Worm (Caenorhabditis elegans) whole organism, L2 larva: ENCODE results near the gene Y55F3BR.1.

Experiments
- C34F6.9 ChIP-seq: fragments of 150-350 bp; optimal IDR thresholded peaks from 2 replicates; lab custom pipeline; 2014; ENCODE audit warnings: missing biosample characterization, missing genetic modification characterization
- F13H6.1 ChIP-seq: sonication (generic microtip); optimal IDR thresholded peaks from 2 replicates; lab custom pipeline; 2016; ENCODE audit warnings: missing genetic modification characterization, missing compliant biosample characterization
- R02D3.7 ChIP-seq: fragments of 150-350 bp; optimal IDR thresholded peaks from 2 replicates; lab custom pipeline; 2014; ENCODE audit warnings: missing biosample characterization, missing genetic modification characterization
- Y55F3AM.14 ChIP-seq: fragments of 200-800 bp; sonication (Bioruptor generic); optimal IDR thresholded peaks from 2 replicates; lab custom pipeline; 2018; ENCODE audit warnings: mild to moderate bottlenecking, missing genetic modification characterization, missing compliant biosample characterization
- ZK546.5 ChIP-seq: sonication (generic microtip); optimal IDR thresholded peaks from 2 replicates; lab custom pipeline; 2017; ENCODE audit warnings: missing biosample characterization, missing genetic modification characterization
- alr-1 ChIP-seq: fragments of 150-350 bp; optimal IDR thresholded peaks from 2 replicates; lab custom pipeline; 2014; ENCODE audit warnings: missing biosample characterization, missing genetic modification characterization
- ama-1 ChIP-seq: fragments of 150-350 bp; optimal IDR thresholded peaks from 2 replicates; lab custom pipeline; 2018; ENCODE audit warnings: inconsistent platforms
- blmp-1 ChIP-seq: sonication (generic microtip); optimal IDR thresholded peaks from 2 replicates; lab custom pipeline; 2017; ENCODE audit warnings: missing genetic modification characterization, mild to moderate bottlenecking, missing compliant biosample characterization, antibody characterized with exemption, moderate library complexity; ENCODE audit not compliant: insufficient read depth
- ceh-16 ChIP-seq: fragments of 150-350 bp; optimal IDR thresholded peaks from 2 replicates; lab custom pipeline; 2014; ENCODE audit warnings: missing biosample characterization, missing genetic modification characterization
- crh-2 ChIP-seq: sonication (generic microtip); optimal IDR thresholded peaks from 2 replicates; lab custom pipeline; 2017; ENCODE audit warnings: missing biosample characterization, missing genetic modification characterization
- egl-27 ChIP-seq: sonication (generic microtip); optimal IDR thresholded peaks from 3 replicates; lab custom pipeline; 2017; ENCODE audit warnings: missing biosample characterization, missing genetic modification reagents, missing genetic modification characterization
- elt-1 ChIP-seq: fragments of 150-350 bp; optimal IDR thresholded peaks from 2 replicates; lab custom pipeline; 2014; ENCODE audit warnings: missing biosample characterization, missing genetic modification characterization
- elt-3 ChIP-seq: sonication (generic microtip); optimal IDR thresholded peaks from 2 replicates; lab custom pipeline; 2017; ENCODE audit warnings: missing biosample characterization, missing genetic modification characterization
- fos-1 ChIP-seq: fragments of 150-350 bp; optimal IDR thresholded peaks from 2 replicates; lab custom pipeline; 2014; ENCODE audit warnings: missing biosample characterization, missing genetic modification characterization
- gmeb-1 ChIP-seq: fragments of 150-350 bp; optimal IDR thresholded peaks from 2 replicates; lab custom pipeline; 2014; ENCODE audit warnings: missing biosample characterization, missing genetic modification characterization
- lin-11 ChIP-seq: fragments of 150-350 bp; sonication (generic microtip); optimal IDR thresholded peaks from 2 replicates; lab custom pipeline; 2014; ENCODE audit warnings: missing biosample characterization, missing genetic modification characterization, inconsistent platforms, mixed read lengths
- lin-13 ChIP-seq: fragments of 150-350 bp; optimal IDR thresholded peaks from 2 replicates; lab custom pipeline; 2014; ENCODE audit warnings: missing biosample characterization, missing genetic modification reagents, missing genetic modification characterization
- lsy-2 ChIP-seq, 2 experiments: fragments of 150-350 bp in 1 of 2; sonication (generic microtip) in 1 of 2; optimal IDR thresholded peaks; 2 replicates each; lab custom pipeline; 2014 to 2017; ENCODE audit warnings: missing biosample characterization in 2 of 2, missing genetic modification characterization in 2 of 2
- mab-5 ChIP-seq: fragments of 150-350 bp; optimal IDR thresholded peaks from 2 replicates; lab custom pipeline; 2014; ENCODE audit warnings: missing biosample characterization, missing genetic modification characterization
- nhr-12 ChIP-seq: fragments of 150-350 bp; optimal IDR thresholded peaks from 2 replicates; lab custom pipeline; 2014; ENCODE audit warnings: missing biosample characterization, missing genetic modification characterization
- nhr-129 ChIP-seq: fragments of 150-350 bp; optimal IDR thresholded peaks from 2 replicates; lab custom pipeline; 2014; ENCODE audit warnings: missing biosample characterization, missing genetic modification characterization
- nhr-21 ChIP-seq: fragments of 150-350 bp; optimal IDR thresholded peaks from 2 replicates; lab custom pipeline; 2014; ENCODE audit warnings: missing biosample characterization, missing genetic modification characterization
- nhr-23 ChIP-seq: fragments of 150-350 bp; optimal IDR thresholded peaks from 2 replicates; lab custom pipeline; 2014; ENCODE audit warnings: missing biosample characterization, missing genetic modification reagents, missing genetic modification characterization
- nhr-237 ChIP-seq: fragments of 150-350 bp; optimal IDR thresholded peaks from 2 replicates; lab custom pipeline; 2014; ENCODE audit warnings: missing biosample characterization, missing genetic modification characterization
- nhr-25 ChIP-seq: fragments of 150-350 bp; sonication (generic microtip); optimal IDR thresholded peaks from 3 replicates; lab custom pipeline; 2014; ENCODE audit warnings: missing biosample characterization, missing genetic modification characterization
- nhr-6 ChIP-seq: fragments of 150-350 bp; optimal IDR thresholded peaks from 2 replicates; lab custom pipeline; 2014; ENCODE audit warnings: missing biosample characterization, missing genetic modification characterization
- nhr-77 ChIP-seq: fragments of 150-350 bp; optimal IDR thresholded peaks from 2 replicates; lab custom pipeline; 2014; ENCODE audit warnings: missing biosample characterization, missing genetic modification characterization
- peb-1 ChIP-seq: fragments of 150-350 bp; optimal IDR thresholded peaks from 2 replicates; lab custom pipeline; 2014; ENCODE audit warnings: missing biosample characterization, missing genetic modification characterization
- sem-4 ChIP-seq: fragments of 150-350 bp; optimal IDR thresholded peaks from 2 replicates; lab custom pipeline; 2014; ENCODE audit warnings: missing biosample characterization, missing genetic modification reagents, missing genetic modification characterization
- sma-3 ChIP-seq: sonication (generic microtip); optimal IDR thresholded peaks from 2 replicates; lab custom pipeline; 2016; ENCODE audit warnings: missing genetic modification reagents, missing genetic modification characterization, missing compliant biosample characterization
- sma-9 ChIP-seq, 2 experiments: fragments of 150-350 bp in 1 of 2; sonication (generic microtip) in 1 of 2; optimal IDR thresholded peaks; 2 replicates each; lab custom pipeline; 2014 to 2016; ENCODE audit warnings: missing genetic modification characterization in 2 of 2, mild to moderate bottlenecking in 1 of 2, missing biosample characterization in 1 of 2, missing compliant biosample characterization in 1 of 2, missing genetic modification reagents in 1 of 2, moderate library complexity in 1 of 2
- unc-39 ChIP-seq: fragments of 150-350 bp; optimal IDR thresholded peaks from 2 replicates; lab custom pipeline; 2014; ENCODE audit warnings: missing biosample characterization, missing genetic modification characterization
- unc-55 ChIP-seq: fragments of 150-350 bp; sonication (generic microtip); optimal IDR thresholded peaks from 3 replicates; lab custom pipeline; 2014; ENCODE audit warnings: missing biosample characterization, missing genetic modification reagents, missing genetic modification characterization
- unc-62 ChIP-seq: fragments of 150-350 bp; optimal IDR thresholded peaks from 2 replicates; lab custom pipeline; 2014; ENCODE audit warnings: missing biosample characterization, missing genetic modification reagents, missing genetic modification characterization
- zag-1 ChIP-seq: fragments of 150-350 bp; optimal IDR thresholded peaks from 2 replicates; lab custom pipeline; 2014; ENCODE audit warnings: missing biosample characterization, missing genetic modification characterization
- ztf-1 ChIP-seq: fragments of 200-800 bp; sonication (Bioruptor generic); conservative IDR thresholded peaks from 2 replicates; pipeline ENCODE4 v1.3.6; 2022; ENCODE audit warnings: missing genetic modification characterization, missing compliant biosample characterization
- ztf-11 ChIP-seq: sonication (generic microtip); optimal IDR thresholded peaks from 2 replicates; lab custom pipeline; 2017; ENCODE audit warnings: missing biosample characterization, missing genetic modification characterization

Gene Y55F3BR.1

ce11 chrIV:833517-833916 lies 41.1 kb upstream of the Y55F3BR.1 start:
- peak; percentile 20 for TF ChIP-seq C34F6.9 (tag; lab: Kevin White, UChicago)
- no peak for TF ChIP-seq sem-4 (tag; lab: Kevin White, UChicago)
- TF ChIP-seq lsy-2 (tag; optimal IDR thresholded peaks at IDR 0.05; lab: Kevin White, UChicago): peak in 1 of 2 experiments; percentile 1
- no peak for TF ChIP-seq ceh-16 (tag; lab: Kevin White, UChicago)
- TF ChIP-seq Y55F3AM.14 (GFP tag; lab: Kevin White, UChicago): no peak

- TF ChIP-seq mab-5 (tag; lab: Kevin White, UChicago) (no peak), sma-9 (GFP tag; optimal IDR thresholded peaks at IDR 0.05; lab: Kevin White, UChicago) (no peak), sma-9 (tag; optimal IDR thresholded peaks at IDR 0.05; lab: Kevin White, UChicago) (no peak), alr-1 (tag; lab: Kevin White, UChicago) (no peak), peb-1 (tag; lab: Kevin White, UChicago) (no peak), egl-27 (tag; lab: Kevin White, UChicago) (no peak), R02D3.7 (no peak), unc-55 (no peak), nhr-6 (tag; lab: Kevin White, UChicago) (no peak), sem-4 (tag; lab: Kevin White, UChicago) (no peak), ZK546.5 (tag; lab: Kevin White, UChicago) (no peak)
Observed at ce11 chrIV:842095-842494, 32.5 kb upstream of the Y55F3BR.1 start, which contains the start of gene Y55F3BR.6. TSS of gene Y55F3BR.6 (minus strand) at chrIV:842126.

- TF ChIP-seq F13H6.1 (tag; lab: Kevin White, UChicago) (peak; percentile 5), ztf-11 (no peak), mab-5 (tag; lab: Kevin White, UChicago) (no peak), nhr-23 (tag; lab: Kevin White, UChicago) (no peak), lsy-2 (tag; optimal IDR thresholded peaks at IDR 0.05; lab: Kevin White, UChicago) (peak in 1 of 2 experiments; percentile 22), C34F6.9 (tag; lab: Kevin White, UChicago) (peak; percentile 47), nhr-129 (tag; lab: Kevin White, UChicago) (peak; percentile 60), unc-55 (peak; percentile 60), crh-2 (tag; lab: Kevin White, UChicago) (peak; percentile 51), nhr-237 (tag; lab: Kevin White, UChicago) (no peak), nhr-25 (tag; lab: Kevin White, UChicago) (peak; percentile 7), gmeb-1 (tag; lab: Kevin White, UChicago) (peak; percentile 57), nhr-6 (tag; lab: Kevin White, UChicago) (no peak), sma-9 (GFP tag; optimal IDR thresholded peaks at IDR 0.05; lab: Kevin White, UChicago) (peak; percentile 28), sma-9 (tag; optimal IDR thresholded peaks at IDR 0.05; lab: Kevin White, UChicago) (no peak), blmp-1 (no peak), ama-1 (lab: Kevin White, UChicago) (no peak), elt-3 (tag; lab: Kevin White, UChicago) (no peak), sma-3 (GFP tag; lab: Kevin White, UChicago) (peak; percentile 6), lin-11 (tag; lab: Kevin White, UChicago) (no peak), nhr-77 (tag; lab: Kevin White, UChicago) (no peak), R02D3.7 (no peak), fos-1 (peak; percentile 49), unc-39 (no peak), nhr-21 (tag; lab: Kevin White, UChicago) (no peak), lin-13 (GFP tag; lab: Kevin White, UChicago) (peak; percentile 17)
Observed at ce11 chrIV:842630-843029, 32.0 kb upstream of the Y55F3BR.1 start.

ce11 chrIV:845198-845597 lies 29.4 kb upstream of the Y55F3BR.1 start, which contains the start of gene lgc-33:
TSS of gene lgc-33 (plus strand) at chrIV:845498.
- TF ChIP-seq alr-1 (tag; lab: Kevin White, UChicago) (no peak), egl-27 (tag; lab: Kevin White, UChicago) (no peak), ama-1 (lab: Kevin White, UChicago) (no peak), unc-62 (GFP tag; lab: Kevin White, UChicago) (no peak), sma-3 (GFP tag; lab: Kevin White, UChicago) (no peak)

- no peak for TF ChIP-seq sma-9 (GFP tag; optimal IDR thresholded peaks at IDR 0.05; lab: Kevin White, UChicago)
- no peak for TF ChIP-seq sma-9 (tag; optimal IDR thresholded peaks at IDR 0.05; lab: Kevin White, UChicago)
- TF ChIP-seq lin-13 (GFP tag; lab: Kevin White, UChicago): no peak
- no peak for TF ChIP-seq nhr-12 (tag; lab: Kevin White, UChicago)
- no peak for TF ChIP-seq peb-1 (tag; lab: Kevin White, UChicago)
- TF ChIP-seq ztf-1 (GFP tag; lab: Robert Waterston, UW): no peak
- no peak for TF ChIP-seq unc-39
- no peak for TF ChIP-seq elt-1 (tag; lab: Kevin White, UChicago)
- no peak for TF ChIP-seq alr-1 (tag; lab: Kevin White, UChicago)
- no peak for TF ChIP-seq unc-55
- TF ChIP-seq blmp-1: no peak
- TF ChIP-seq zag-1: no peak
- no peak for TF ChIP-seq sma-3 (GFP tag; lab: Kevin White, UChicago)
- no peak for TF ChIP-seq egl-27 (tag; lab: Kevin White, UChicago)
- TF ChIP-seq fos-1: no peak
- no peak for TF ChIP-seq nhr-6 (tag; lab: Kevin White, UChicago)
- TF ChIP-seq R02D3.7: no peak
Observed at ce11 chrIV:848207-848606, 26.4 kb upstream of the Y55F3BR.1 start.
